Fruit fly (Drosophila melanogaster): ENCODE results near the gene ttk.

DNA sequence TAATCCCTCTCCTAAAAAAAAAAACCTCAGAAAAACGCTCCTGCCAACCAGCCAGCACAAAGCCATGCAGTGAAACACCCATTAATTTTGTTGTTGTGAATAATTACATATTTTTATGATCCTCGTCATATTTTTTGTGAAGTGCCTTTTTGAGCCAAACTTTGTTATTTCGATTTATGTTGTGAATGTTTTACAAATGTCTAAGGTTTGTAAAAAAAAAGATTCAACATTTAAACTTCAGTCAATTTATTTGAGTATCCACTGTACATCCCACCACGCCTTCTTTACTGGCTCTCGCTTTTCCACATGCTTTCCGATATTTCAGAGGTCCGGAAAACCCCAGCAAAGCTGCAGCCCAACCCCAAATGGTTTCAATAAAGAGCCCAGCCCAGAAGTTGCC, 10.5 kb downstream of the ttk start:
- TF ChIP-seq CG8478 (optimal IDR thresholded peaks at IDR 0.05) = no peak
- TF ChIP-seq CTCF (optimal IDR thresholded peaks at IDR 0.05) = no peak

Data from S2 (cell line).